Worm (Caenorhabditis elegans): ENCODE results near the gene srh-149.

ce11 chrV:15793270-15793669, 47.7 kb downstream of the srh-149 start, which contains the start of gene T26E4.7:
- no peak for TF ChIP-seq F13C5.2 (tag; optimal IDR thresholded peaks at IDR 0.05)
- no peak for TF ChIP-seq hmbx-1 (tag; optimal IDR thresholded peaks at IDR 0.05)
- no peak for TF ChIP-seq ets-7 (tag; optimal IDR thresholded peaks at IDR 0.05)
- no peak for TF ChIP-seq ama-1 (optimal IDR thresholded peaks at IDR 0.05)
- no peak for TF ChIP-seq ceh-36 (tag; optimal IDR thresholded peaks at IDR 0.05)
- no peak for TF ChIP-seq aly-1 (tag; optimal IDR thresholded peaks at IDR 0.05)
- no peak for TF ChIP-seq ceh-13 (GFP tag; optimal IDR thresholded peaks at IDR 0.05)
- TF ChIP-seq tra-4 (tag; optimal IDR thresholded peaks at IDR 0.05): no peak
- TF ChIP-seq flt-1 (GFP tag; IDR thresholded peaks at IDR 0.05): no peak
- TF ChIP-seq tbx-11 (GFP tag; IDR thresholded peaks at IDR 0.05): no peak
- TF ChIP-seq tbx-37 (GFP tag; conservative IDR thresholded peaks at IDR 0.05): no peak
- no peak for TF ChIP-seq hmg-4 (GFP tag; optimal IDR thresholded peaks at IDR 0.05)
- no peak for TF ChIP-seq pes-1 (GFP tag; IDR thresholded peaks at IDR 0.05)
- TF ChIP-seq hnd-1 (tag; optimal IDR thresholded peaks at IDR 0.05): no peak

Measured in whole organism, early embryonic.